Fruit fly (Drosophila melanogaster) whole organism, wandering third instar larva: ENCODE data around the gene Ten-a.

Experiments used
- dmrt93B ChIP-seq: fragments of 200-800 bp; sonication (Bioruptor generic); optimal IDR thresholded peaks from 2 replicates; lab custom pipeline; 2018; ENCODE audit warnings: missing biosample characterization, mild to moderate bottlenecking, missing genetic modification characterization
- foxo ChIP-seq, 2 experiments: fragments of 200-800 bp; sonication (Bioruptor generic); optimal IDR thresholded peaks; 2 replicates in 1 of 2; 3 replicates in 1 of 2; lab custom pipeline; 2016 to 2017; ENCODE audit warnings: missing biosample characterization in 2 of 2, missing genetic modification characterization in 2 of 2
- h ChIP-seq: fragments of 200-800 bp; sonication (Bioruptor generic); optimal IDR thresholded peaks from 3 replicates; lab custom pipeline; 2016; ENCODE audit warnings: missing biosample characterization, mild to moderate bottlenecking, missing genetic modification characterization

DNA sequence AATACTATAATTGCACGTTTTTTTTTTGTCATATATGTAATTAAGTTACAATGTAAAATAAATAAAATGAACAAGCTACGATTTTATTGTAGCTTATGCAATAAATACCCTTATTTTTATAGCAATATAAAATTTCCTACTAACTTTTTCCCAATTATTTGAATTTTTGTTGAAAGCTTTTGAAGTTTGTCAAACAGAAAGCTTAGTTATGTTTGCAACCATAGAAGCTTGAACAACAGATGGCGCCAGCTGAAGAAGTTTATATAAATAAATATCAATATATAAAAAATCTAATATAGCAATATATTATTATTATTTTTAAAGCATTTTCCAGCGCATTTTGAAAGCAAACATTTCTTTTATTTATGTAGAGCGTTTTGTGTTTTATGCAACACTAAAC, 8.3 kb upstream of the Ten-a start:
- TF ChIP-seq dmrt93B (GFP tag; lab: Kevin White, UChicago) (no peak), foxo (GFP tag; optimal IDR thresholded peaks at IDR 0.05; lab: Kevin White, UChicago) (no peak), h (no peak)
